Fruit fly (Drosophila melanogaster) whole organism, embryonic: ENCODE data around the gene Acp63F.

ENCODE experiments used
- ATbp ChIP-seq: fragments of 200-800 bp; sonication (Bioruptor generic); optimal IDR thresholded peaks from 2 replicates; lab custom pipeline; 2017; ENCODE audit warnings: missing biosample characterization, mild to moderate bottlenecking, missing genetic modification characterization, missing genetic modification reagents
- C15 ChIP-seq: fragments of 200-800 bp; sonication (Bioruptor generic); IDR thresholded peaks from 3 replicates; pipeline ENCODE4 v1.3.6; 2022; ENCODE audit warnings: missing biosample characterization, missing genetic modification characterization
- CG10209 ChIP-seq: fragments of 200-800 bp; sonication (Bioruptor generic); optimal IDR thresholded peaks from 3 replicates; lab custom pipeline; 2017; ENCODE audit warnings: missing biosample characterization, mild to moderate bottlenecking, missing genetic modification characterization, missing genetic modification reagents
- CG11247 ChIP-seq: fragments of 200-800 bp; sonication (Bioruptor generic); IDR thresholded peaks from 2 replicates; pipeline ENCODE4 v1.3.6; 2022; ENCODE audit warnings: missing biosample characterization, missing genetic modification characterization
- CG11504 ChIP-seq: fragments of 200-800 bp; sonication (Bioruptor generic); optimal IDR thresholded peaks from 3 replicates; lab custom pipeline; 2019; ENCODE audit warnings: missing biosample characterization, mild to moderate bottlenecking, missing genetic modification characterization, moderate library complexity
- CG1233 ChIP-seq: fragments of 200-800 bp; sonication (Bioruptor generic); optimal IDR thresholded peaks from 4 replicates; lab custom pipeline; 2018; ENCODE audit warnings: missing biosample characterization, mild to moderate bottlenecking, missing genetic modification characterization
- CG14050 ChIP-seq: fragments of 200-800 bp; sonication (Bioruptor generic); IDR thresholded peaks from 3 replicates; pipeline ENCODE4 v1.3.6; 2022; ENCODE audit warnings: missing biosample characterization, missing genetic modification characterization
- CG15073 ChIP-seq: fragments of 200-800 bp; sonication (Bioruptor generic); optimal IDR thresholded peaks from 2 replicates; lab custom pipeline; 2016; ENCODE audit warnings: missing biosample characterization, missing genetic modification characterization
- CG15269 ChIP-seq: fragments of 200-800 bp; sonication (Bioruptor generic); optimal IDR thresholded peaks from 2 replicates; lab custom pipeline; 2018; ENCODE audit warnings: missing biosample characterization, mild to moderate bottlenecking, missing genetic modification characterization, moderate library complexity
- CG1529 ChIP-seq: fragments of 200-800 bp; sonication (Bioruptor generic); optimal IDR thresholded peaks from 3 replicates; lab custom pipeline; 2018; ENCODE audit warnings: missing biosample characterization, missing genetic modification characterization
- CG16779 ChIP-seq: fragments of 200-800 bp; sonication (Bioruptor generic); IDR thresholded peaks from 2 replicates; pipeline ENCODE4 v1.3.6; 2022; ENCODE audit warnings: missing biosample characterization, missing genetic modification characterization
- CG16815 ChIP-seq: fragments of 200-800 bp; sonication (Bioruptor generic); optimal IDR thresholded peaks from 3 replicates; lab custom pipeline; 2017; ENCODE audit warnings: missing biosample characterization, mild to moderate bottlenecking, missing genetic modification characterization
- CG17912 ChIP-seq: fragments of 200-800 bp; sonication (Bioruptor generic); optimal IDR thresholded peaks from 2 replicates; lab custom pipeline; 2018; ENCODE audit warnings: missing biosample characterization, mild to moderate bottlenecking, missing genetic modification characterization
- CG2116 ChIP-seq: fragments of 200-800 bp; sonication (Bioruptor generic); optimal IDR thresholded peaks from 3 replicates; lab custom pipeline; 2018; ENCODE audit warnings: missing biosample characterization, mild to moderate bottlenecking, missing genetic modification characterization
- CG30403 ChIP-seq: fragments of 200-800 bp; sonication (Bioruptor generic); optimal IDR thresholded peaks from 3 replicates; lab custom pipeline; 2016; ENCODE audit warnings: missing biosample characterization, missing genetic modification characterization
- CG31388 ChIP-seq: fragments of 200-800 bp; sonication (Bioruptor generic); optimal IDR thresholded peaks from 2 replicates; lab custom pipeline; 2016; ENCODE audit warnings: missing biosample characterization, missing genetic modification characterization
- CG31441 ChIP-seq: fragments of 200-800 bp; sonication (Bioruptor generic); IDR thresholded peaks from 2 replicates; pipeline ENCODE4 v1.3.6; 2022; ENCODE audit warnings: missing biosample characterization, missing genetic modification characterization
- CG42726 ChIP-seq: fragments of 200-800 bp; sonication (Bioruptor generic); IDR thresholded peaks from 2 replicates; pipeline ENCODE4 v1.3.6; 2022; ENCODE audit warnings: missing biosample characterization, missing genetic modification characterization; ENCODE audit not compliant: partially characterized antibody
- CG7987 ChIP-seq: fragments of 200-800 bp; sonication (Bioruptor generic); optimal IDR thresholded peaks from 2 replicates; lab custom pipeline; 2018; ENCODE audit warnings: missing biosample characterization, mild to moderate bottlenecking, missing genetic modification characterization, moderate library complexity
- CoRest ChIP-seq: fragments of 200-800 bp; sonication (Bioruptor generic); optimal IDR thresholded peaks from 3 replicates; lab custom pipeline; 2018; ENCODE audit warnings: missing biosample characterization, mild to moderate bottlenecking, missing genetic modification characterization, moderate library complexity
- Deaf1 ChIP-seq: fragments of 200-800 bp; optimal IDR thresholded peaks from 3 replicates; lab custom pipeline; 2019; ENCODE audit warnings: missing biosample characterization, mild to moderate bottlenecking, missing genetic modification characterization, moderate library complexity
- Drgx ChIP-seq: fragments of 200-800 bp; sonication (Bioruptor generic); IDR thresholded peaks from 2 replicates; pipeline ENCODE4 v1.3.6; 2022; ENCODE audit warnings: missing biosample characterization, missing genetic modification characterization
- E2f2 ChIP-seq: fragments of 200-800 bp; sonication (Bioruptor generic); IDR thresholded peaks from 2 replicates; pipeline ENCODE4 v1.3.6; 2022; ENCODE audit warnings: missing biosample characterization, missing genetic modification characterization
- Elba2 ChIP-seq: fragments of 200-800 bp; sonication (Bioruptor generic); optimal IDR thresholded peaks from 3 replicates; lab custom pipeline; 2016; ENCODE audit warnings: missing biosample characterization, missing genetic modification characterization
- Ets97D ChIP-seq: fragments of 200-800 bp; sonication (Bioruptor generic); optimal IDR thresholded peaks from 3 replicates; lab custom pipeline; 2016; ENCODE audit warnings: missing biosample characterization, missing genetic modification characterization
- Fer3 ChIP-seq: fragments of 200-800 bp; sonication (Bioruptor generic); optimal IDR thresholded peaks from 2 replicates; lab custom pipeline; 2018; ENCODE audit warnings: missing biosample characterization, mild to moderate bottlenecking, missing genetic modification characterization, moderate library complexity
- Lim3 ChIP-seq: fragments of 200-800 bp; sonication (Bioruptor generic); IDR thresholded peaks from 2 replicates; pipeline ENCODE4 v1.3.6; 2022; ENCODE audit warnings: missing biosample characterization, missing genetic modification characterization
- MESR4 ChIP-seq: fragments of 200-800 bp; sonication (Bioruptor generic); optimal IDR thresholded peaks from 2 replicates; lab custom pipeline; 2018; ENCODE audit warnings: missing biosample characterization, mild to moderate bottlenecking, missing genetic modification characterization, moderate library complexity
- MTF-1 ChIP-seq: fragments of 200-800 bp; sonication (Bioruptor generic); optimal IDR thresholded peaks from 2 replicates; lab custom pipeline; 2018; ENCODE audit warnings: missing biosample characterization, mild to moderate bottlenecking, missing genetic modification characterization, borderline replicate concordance
- Oaz ChIP-seq: fragments of 200-800 bp; sonication (Bioruptor generic); IDR thresholded peaks from 2 replicates; pipeline ENCODE4 v1.3.6; 2022; ENCODE audit warnings: missing biosample characterization, missing genetic modification characterization
- Ravus ChIP-seq: fragments of 200-800 bp; sonication (Bioruptor generic); IDR thresholded peaks from 2 replicates; pipeline ENCODE4 v1.3.6; 2022; ENCODE audit warnings: missing biosample characterization, missing genetic modification characterization
- Taf1 ChIP-seq: fragments of 200-800 bp; sonication (Bioruptor generic); IDR thresholded peaks from 2 replicates; pipeline ENCODE4 v1.3.6; 2022; ENCODE audit warnings: missing biosample characterization, missing genetic modification characterization
- al ChIP-seq: fragments of 200-800 bp; sonication (Bioruptor generic); IDR thresholded peaks from 2 replicates; pipeline ENCODE4 v1.3.6; 2022; ENCODE audit warnings: missing biosample characterization, missing genetic modification characterization
- ash1 ChIP-seq: fragments of 200-800 bp; sonication (Bioruptor generic); optimal IDR thresholded peaks from 2 replicates; lab custom pipeline; 2018; ENCODE audit warnings: missing biosample characterization, mild to moderate bottlenecking, missing genetic modification characterization
- ato ChIP-seq: fragments of 200-800 bp; sonication (Bioruptor generic); IDR thresholded peaks from 2 replicates; pipeline ENCODE4 v1.3.6; 2022; ENCODE audit warnings: missing biosample characterization, missing genetic modification characterization; ENCODE audit not compliant: partially characterized antibody
- bab2 ChIP-seq: fragments of 200-800 bp; sonication (Bioruptor generic); optimal IDR thresholded peaks from 2 replicates; lab custom pipeline; 2016; ENCODE audit warnings: missing biosample characterization, missing genetic modification characterization
- chinmo ChIP-seq: fragments of 200-800 bp; sonication (Bioruptor generic); IDR thresholded peaks from 4 replicates; pipeline ENCODE4 v1.3.6; 2022; ENCODE audit warnings: missing biosample characterization, missing genetic modification characterization; ENCODE audit not compliant: partially characterized antibody
- croc ChIP-seq: fragments of 200-800 bp; sonication (Bioruptor generic); conservative IDR thresholded peaks from 3 replicates; pipeline ENCODE4 v1.3.6; 2022; ENCODE audit warnings: missing biosample characterization, missing genetic modification characterization
- dimm ChIP-seq: fragments of 200-800 bp; sonication (Bioruptor generic); IDR thresholded peaks from 2 replicates; pipeline ENCODE4 v1.3.6; 2022; ENCODE audit warnings: missing biosample characterization, missing genetic modification characterization
- emc ChIP-seq: fragments of 200-800 bp; sonication (Bioruptor generic); optimal IDR thresholded peaks from 2 replicates; lab custom pipeline; 2016; ENCODE audit warnings: missing biosample characterization, missing genetic modification characterization
- ems ChIP-seq: fragments of 200-800 bp; sonication (Bioruptor generic); optimal IDR thresholded peaks from 3 replicates; lab custom pipeline; 2016; ENCODE audit warnings: missing biosample characterization, missing genetic modification characterization
- gfzf ChIP-seq: fragments of 200-800 bp; sonication (Bioruptor generic); optimal IDR thresholded peaks from 2 replicates; lab custom pipeline; 2016; ENCODE audit warnings: missing biosample characterization, mild to moderate bottlenecking, missing genetic modification characterization, moderate library complexity
- grn ChIP-seq: fragments of 200-800 bp; sonication (Bioruptor generic); optimal IDR thresholded peaks from 3 replicates; lab custom pipeline; 2017; ENCODE audit warnings: missing biosample characterization, missing genetic modification characterization
- gro ChIP-seq: fragments of 200-800 bp; sonication (Bioruptor generic); optimal IDR thresholded peaks from 2 replicates; lab custom pipeline; 2016; ENCODE audit warnings: missing biosample characterization, missing genetic modification characterization
- hbn ChIP-seq: fragments of 200-800 bp; sonication (Bioruptor generic); IDR thresholded peaks from 2 replicates; pipeline ENCODE4 v1.3.6; 2022; ENCODE audit warnings: missing biosample characterization, missing genetic modification characterization; ENCODE audit not compliant: partially characterized antibody
- nerfin-2 ChIP-seq: fragments of 200-800 bp; sonication (Bioruptor generic); IDR thresholded peaks from 2 replicates; pipeline ENCODE4 v1.3.6; 2022; ENCODE audit warnings: missing biosample characterization, missing genetic modification characterization; ENCODE audit not compliant: partially characterized antibody
- psq ChIP-seq: fragments of 200-800 bp; sonication (Bioruptor generic); optimal IDR thresholded peaks from 2 replicates; lab custom pipeline; 2017; ENCODE audit warnings: missing biosample characterization, missing genetic modification characterization
- salm ChIP-seq: fragments of 200-800 bp; sonication (Bioruptor generic); optimal IDR thresholded peaks from 2 replicates; lab custom pipeline; 2018; ENCODE audit warnings: missing biosample characterization, mild to moderate bottlenecking, missing genetic modification characterization
- sens-2 ChIP-seq: fragments of 200-800 bp; sonication (Bioruptor generic); IDR thresholded peaks from 2 replicates; pipeline ENCODE4 v1.3.6; 2022; ENCODE audit warnings: missing biosample characterization, missing genetic modification characterization
- stc ChIP-seq: fragments of 200-800 bp; sonication (Bioruptor generic); IDR thresholded peaks from 2 replicates; pipeline ENCODE4 v1.3.6; 2022; ENCODE audit warnings: missing biosample characterization, missing genetic modification characterization
- sug ChIP-seq: fragments of 200-800 bp; optimal IDR thresholded peaks from 2 replicates; lab custom pipeline; 2019; ENCODE audit warnings: missing biosample characterization, mild to moderate bottlenecking, missing genetic modification characterization, moderate library complexity
- tx ChIP-seq: fragments of 200-800 bp; sonication (Bioruptor generic); optimal IDR thresholded peaks from 2 replicates; lab custom pipeline; 2016; ENCODE audit warnings: missing biosample characterization, missing genetic modification characterization

Gene Acp63F

dm6 chr3L:3801343-3801742, 14.8 kb downstream of the Acp63F start (continued):
- TF ChIP-seq ash1 (GFP tag; lab: Kevin White, UChicago) (no peak), CG31441 (GFP tag; lab: Robert Waterston, UW) (no peak), Fer3 (peak; percentile 20), CG10209 (GFP tag; lab: Kevin White, UChicago) (no peak), Lim3 (GFP tag; lab: Robert Waterston, UW) (no peak), Drgx (GFP tag; lab: Robert Waterston, UW) (no peak), CG15073 (GFP tag; lab: Kevin White, UChicago) (no peak), sug (no peak), nerfin-2 (no peak), chinmo (0 out of 4 replicates have a peak, but pooled peaks have one; percentile 26), ato (GFP tag; lab: Robert Waterston, UW) (no peak), Oaz (GFP tag; lab: Robert Waterston, UW) (no peak), CG16815 (no peak), CG14050 (GFP tag; lab: Robert Waterston, UW) (no peak), grn (GFP tag; lab: Kevin White, UChicago) (no peak), Ravus (GFP tag; lab: Robert Waterston, UW) (no peak), gro (GFP tag; lab: Kevin White, UChicago) (no peak), CG31388 (GFP tag; lab: Kevin White, UChicago) (no peak), hbn (no peak), CG1529 (GFP tag; lab: Kevin White, UChicago) (no peak), gfzf (GFP tag; lab: Kevin White, UChicago) (no peak), bab2 (GFP tag; lab: Kevin White, UChicago) (no peak), Taf1 (GFP tag; lab: Robert Waterston, UW) (no peak), stc (GFP tag; lab: Robert Waterston, UW) (no peak), C15 (no peak), E2f2 (GFP tag; lab: Robert Waterston, UW) (no peak), CG2116 (GFP tag; lab: Kevin White, UChicago) (no peak), al (GFP tag; lab: Robert Waterston, UW) (no peak), dimm (GFP tag; lab: Robert Waterston, UW) (no peak), salm (tag; lab: Kevin White, UChicago) (no peak), CG11247 (GFP tag; lab: Robert Waterston, UW) (no peak), sens-2 (no peak), CG42726 (GFP tag; lab: Robert Waterston, UW) (no peak), emc (GFP tag; lab: Kevin White, UChicago) (no peak), CG1233 (no peak), Elba2 (GFP tag; lab: Kevin White, UChicago) (no peak), MTF-1 (GFP tag; lab: Kevin White, UChicago) (no peak), CG15269 (tag; lab: Kevin White, UChicago) (no peak), tx (GFP tag; lab: Kevin White, UChicago) (no peak), CoRest (tag; lab: Kevin White, UChicago) (peak; percentile 9), CG11504 (tag; lab: Kevin White, UChicago) (no peak), CG30403 (GFP tag; lab: Kevin White, UChicago) (no peak), CG7987 (no peak), CG17912 (no peak), ems (GFP tag; lab: Kevin White, UChicago) (no peak), MESR4 (GFP tag; lab: Kevin White, UChicago) (no peak), psq (no peak), croc (GFP tag; lab: Robert Waterston, UW) (no peak), ATbp (GFP tag; lab: Kevin White, UChicago) (no peak), CG16779 (GFP tag; lab: Robert Waterston, UW) (no peak), Ets97D (GFP tag; lab: Kevin White, UChicago) (no peak), Deaf1 (tag; lab: Kevin White, UChicago) (peak; percentile 46)
